Worm (Caenorhabditis elegans) whole organism, L4 larva: ENCODE data around the gene nhr-96.

Experiments
- F10B5.3 ChIP-seq: sonication (generic microtip); optimal IDR thresholded peaks from 2 replicates; lab custom pipeline; 2016; ENCODE audit warnings: mild to moderate bottlenecking, missing genetic modification characterization, missing compliant biosample characterization
- Y5F2A.4 ChIP-seq: fragments of 200-800 bp; sonication (Bioruptor generic); optimal IDR thresholded peaks from 2 replicates; lab custom pipeline; 2018; ENCODE audit warnings: mild to moderate bottlenecking, missing genetic modification characterization, missing compliant biosample characterization
- ZK337.2 ChIP-seq: fragments of 200-800 bp; sonication (Bioruptor generic); IDR thresholded peaks from 2 replicates; pipeline ENCODE4 v1.3.6; 2022; ENCODE audit warnings: missing genetic modification reagents, missing genetic modification characterization, missing compliant biosample characterization
- aha-1 ChIP-seq: fragments of 150-350 bp; peaks from one replicate; lab custom pipeline; 2014; ENCODE audit warnings: missing biosample characterization, missing genetic modification characterization
- ceh-20 ChIP-seq: fragments of 200-800 bp; sonication (Bioruptor generic); IDR thresholded peaks from 2 replicates; pipeline ENCODE4 v1.3.6; 2022; ENCODE audit warnings: missing genetic modification reagents, missing genetic modification characterization, missing compliant biosample characterization
- ceh-32 ChIP-seq: sonication (generic microtip); optimal IDR thresholded peaks from 2 replicates; lab custom pipeline; 2016; ENCODE audit warnings: mild to moderate bottlenecking, missing genetic modification characterization, missing compliant biosample characterization; ENCODE audit not compliant: poor library complexity
- ceh-44 ChIP-seq: fragments of 200-800 bp; sonication (Bioruptor generic); IDR thresholded peaks from 2 replicates; pipeline ENCODE4 v1.3.6; 2022; ENCODE audit warnings: missing genetic modification reagents, missing genetic modification characterization, missing compliant biosample characterization
- ceh-62 ChIP-seq: sonication (generic microtip); optimal IDR thresholded peaks from 2 replicates; lab custom pipeline; 2017; ENCODE audit warnings: missing biosample characterization, missing genetic modification characterization
- ceh-82 ChIP-seq: sonication (generic microtip); optimal IDR thresholded peaks from 2 replicates; lab custom pipeline; 2017; ENCODE audit warnings: missing biosample characterization, missing genetic modification characterization
- ces-1 ChIP-seq: fragments of 150-350 bp; sonication (generic microtip); optimal IDR thresholded peaks from 4 replicates; lab custom pipeline; 2014; ENCODE audit warnings: missing biosample characterization, missing genetic modification reagents, missing genetic modification characterization
- daf-12 ChIP-seq: fragments of 150-350 bp; optimal IDR thresholded peaks from 2 replicates; lab custom pipeline; 2014; ENCODE audit warnings: missing biosample characterization, missing genetic modification reagents, missing genetic modification characterization
- daf-16 ChIP-seq, 3 experiments: sonication (generic microtip); optimal IDR thresholded peaks; 2 replicates each; lab custom pipeline; 2016 to 2017; ENCODE audit warnings: missing genetic modification characterization in 3 of 3, missing genetic modification reagents in 3 of 3, mild to moderate bottlenecking in 2 of 3, missing compliant biosample characterization in 2 of 3, missing biosample characterization in 1 of 3, moderate library complexity in 1 of 3
- dmd-6 ChIP-seq: fragments of 200-800 bp; sonication (Bioruptor generic); IDR thresholded peaks from 2 replicates; pipeline ENCODE4 v1.3.6; 2022; ENCODE audit warnings: missing genetic modification reagents, missing genetic modification characterization, missing compliant biosample characterization
- dpl-1 ChIP-seq: fragments of 150-350 bp; optimal IDR thresholded peaks from 2 replicates; lab custom pipeline; 2014; ENCODE audit warnings: missing biosample characterization, missing genetic modification reagents, missing genetic modification characterization
- dve-1 ChIP-seq: sonication (generic microtip); optimal IDR thresholded peaks from 2 replicates; lab custom pipeline; 2017; ENCODE audit warnings: antibody characterized with exemption, mild to moderate bottlenecking, missing genetic modification characterization, missing compliant biosample characterization; ENCODE audit not compliant: insufficient read depth
- egl-27 ChIP-seq: sonication (generic microtip); optimal IDR thresholded peaks from 3 replicates; lab custom pipeline; 2017; ENCODE audit warnings: missing biosample characterization, missing genetic modification reagents, missing genetic modification characterization
- fkh-10 ChIP-seq: fragments of 150-350 bp; optimal IDR thresholded peaks from 2 replicates; lab custom pipeline; 2014; ENCODE audit warnings: missing biosample characterization, missing genetic modification reagents, missing genetic modification characterization
- gei-8 ChIP-seq: fragments of 200-800 bp; sonication (Bioruptor generic); optimal IDR thresholded peaks from 2 replicates; lab custom pipeline; 2018; ENCODE audit warnings: mild to moderate bottlenecking, missing genetic modification characterization, missing compliant biosample characterization
- hif-1 ChIP-seq, 2 experiments: sonication (generic microtip); optimal IDR thresholded peaks; 2 replicates each; lab custom pipeline; 2016 to 2017; ENCODE audit warnings: missing compliant biosample characterization in 2 of 2, missing genetic modification characterization in 2 of 2, missing genetic modification reagents in 2 of 2, missing genotype in 2 of 2, mild to moderate bottlenecking in 1 of 2
- hlh-11 ChIP-seq: fragments of 200-800 bp; sonication (Bioruptor generic); optimal IDR thresholded peaks from 2 replicates; lab custom pipeline; 2018; ENCODE audit warnings: mild to moderate bottlenecking, missing genetic modification characterization, missing compliant biosample characterization
- hlh-30 ChIP-seq: sonication (generic microtip); optimal IDR thresholded peaks from 2 replicates; lab custom pipeline; 2017; ENCODE audit warnings: antibody characterized with exemption, mild to moderate bottlenecking, missing genetic modification characterization, missing compliant biosample characterization; ENCODE audit not compliant: insufficient read depth
- jun-1 ChIP-seq: fragments of 150-350 bp; optimal IDR thresholded peaks from 2 replicates; lab custom pipeline; 2014; ENCODE audit warnings: missing biosample characterization, missing genetic modification reagents, missing genetic modification characterization
- lin-1 ChIP-seq: fragments of 200-800 bp; sonication (Bioruptor generic); IDR thresholded peaks from 2 replicates; pipeline ENCODE4 v1.3.6; 2022; ENCODE audit warnings: missing genetic modification reagents, missing genetic modification characterization, missing compliant biosample characterization
- lin-13 ChIP-seq: fragments of 150-350 bp; optimal IDR thresholded peaks from 2 replicates; lab custom pipeline; 2014; ENCODE audit warnings: missing biosample characterization, missing genetic modification reagents, missing genetic modification characterization
- lin-38 ChIP-seq: fragments of 200-800 bp; sonication (Bioruptor generic); IDR thresholded peaks from 2 replicates; pipeline ENCODE4 v1.3.6; 2022; ENCODE audit warnings: missing genetic modification reagents, missing genetic modification characterization, missing compliant biosample characterization
- lin-39 ChIP-seq: fragments of 150-350 bp; optimal IDR thresholded peaks from 2 replicates; lab custom pipeline; 2014; ENCODE audit warnings: missing biosample characterization, missing genetic modification reagents, missing genetic modification characterization
- lir-3 ChIP-seq: sonication (generic microtip); optimal IDR thresholded peaks from 2 replicates; lab custom pipeline; 2016; ENCODE audit warnings: mild to moderate bottlenecking, missing genetic modification characterization, missing compliant biosample characterization
- mdl-1 ChIP-seq, 2 experiments: fragments of 150-350 bp in 1 of 2; sonication (generic microtip) in 1 of 2; optimal IDR thresholded peaks; 2 replicates each; lab custom pipeline; 2014 to 2017; ENCODE audit warnings: missing biosample characterization in 2 of 2, missing genetic modification characterization in 2 of 2
- mep-1 ChIP-seq: fragments of 150-350 bp; sonication (generic microtip); optimal IDR thresholded peaks from 3 replicates; lab custom pipeline; 2014; ENCODE audit warnings: missing biosample characterization, missing genetic modification characterization
- mes-2 ChIP-seq: sonication (generic microtip); optimal IDR thresholded peaks from 2 replicates; lab custom pipeline; 2016; ENCODE audit warnings: missing genotype, mild to moderate bottlenecking, missing genetic modification characterization, missing compliant biosample characterization; ENCODE audit not compliant: poor library complexity, severe bottlenecking
- mxl-3 ChIP-seq: fragments of 200-800 bp; sonication (Bioruptor generic); optimal IDR thresholded peaks from 2 replicates; lab custom pipeline; 2018; ENCODE audit warnings: mild to moderate bottlenecking, missing genetic modification characterization, missing compliant biosample characterization
- nhr-102 ChIP-seq: sonication (generic microtip); optimal IDR thresholded peaks from 2 replicates; lab custom pipeline; 2016; ENCODE audit warnings: mild to moderate bottlenecking, missing genetic modification characterization, moderate library complexity, missing compliant biosample characterization
- nhr-11 ChIP-seq: fragments of 150-350 bp; optimal IDR thresholded peaks from 2 replicates; lab custom pipeline; 2014; ENCODE audit warnings: missing biosample characterization, missing genetic modification characterization
- nhr-111 ChIP-seq: fragments of 200-800 bp; sonication (Bioruptor generic); optimal IDR thresholded peaks from 2 replicates; lab custom pipeline; 2018; ENCODE audit warnings: mild to moderate bottlenecking, missing genetic modification characterization, missing compliant biosample characterization
- nhr-237 ChIP-seq: sonication (generic microtip); optimal IDR thresholded peaks from 2 replicates; lab custom pipeline; 2017; ENCODE audit warnings: missing biosample characterization, missing genetic modification characterization
- nhr-25 ChIP-seq: sonication (generic microtip); optimal IDR thresholded peaks from 2 replicates; lab custom pipeline; 2017; ENCODE audit warnings: missing genetic modification characterization, mild to moderate bottlenecking, missing compliant biosample characterization, antibody characterized with exemption, moderate library complexity, borderline replicate concordance; ENCODE audit not compliant: insufficient read depth
- nhr-28 ChIP-seq: fragments of 150-350 bp; optimal IDR thresholded peaks from 2 replicates; lab custom pipeline; 2014; ENCODE audit warnings: missing biosample characterization, missing genetic modification characterization
- nhr-42 ChIP-seq: fragments of 200-800 bp; sonication (Bioruptor generic); IDR thresholded peaks from 2 replicates; pipeline ENCODE4 v1.3.6; 2022; ENCODE audit warnings: missing genetic modification characterization, missing compliant biosample characterization
- nhr-48 ChIP-seq: sonication (generic microtip); optimal IDR thresholded peaks from 2 replicates; lab custom pipeline; 2016; ENCODE audit warnings: mild to moderate bottlenecking, missing genetic modification characterization, missing compliant biosample characterization
- nhr-77 ChIP-seq: fragments of 150-350 bp; optimal IDR thresholded peaks from 2 replicates; lab custom pipeline; 2014; ENCODE audit warnings: missing biosample characterization, missing genetic modification characterization
- pha-4 ChIP-seq, 2 experiments: fragments of 150-350 bp in 1 of 2; fragments of 200-800 bp in 1 of 2; sonication (Bioruptor generic) in 1 of 2; IDR thresholded peaks in 1 of 2; optimal IDR thresholded peaks in 1 of 2; 2 replicates each; pipeline versions ENCODE4 v1.3.6 to Lab custom; 2014 to 2022; ENCODE audit warnings: missing genetic modification characterization in 2 of 2, missing genetic modification reagents in 2 of 2, missing biosample characterization in 1 of 2, missing compliant biosample characterization in 1 of 2
- php-3 ChIP-seq: fragments of 200-800 bp; sonication (Bioruptor generic); IDR thresholded peaks from 2 replicates; pipeline ENCODE4 v1.3.6; 2022; ENCODE audit warnings: missing genetic modification reagents, missing genetic modification characterization, missing compliant biosample characterization
- pqm-1 ChIP-seq: sonication (generic microtip); optimal IDR thresholded peaks from 2 replicates; lab custom pipeline; 2017; ENCODE audit warnings: missing biosample characterization, missing genetic modification characterization
- rbr-2 ChIP-seq: sonication (generic microtip); optimal IDR thresholded peaks from 2 replicates; lab custom pipeline; 2016; ENCODE audit warnings: missing genotype, missing genetic modification characterization, missing compliant biosample characterization
- tra-1 ChIP-seq: fragments of 200-800 bp; sonication (Bioruptor generic); IDR thresholded peaks from 2 replicates; pipeline ENCODE4 v1.3.6; 2022; ENCODE audit warnings: missing genetic modification reagents, missing genetic modification characterization, missing compliant biosample characterization
- unc-62 ChIP-seq, 3 experiments: fragments of 150-350 bp in 1 of 3; sonication (generic microtip); optimal IDR thresholded peaks in 2 of 3; peaks in 1 of 3; 1 replicate in 1 of 3; 2 replicates in 2 of 3; lab custom pipeline; 2014 to 2017; ENCODE audit warnings: missing biosample characterization in 3 of 3, missing genetic modification characterization in 3 of 3, missing genetic modification reagents in 3 of 3, missing genotype in 1 of 3
- zfp-2 ChIP-seq: sonication (generic microtip); optimal IDR thresholded peaks from 2 replicates; lab custom pipeline; 2016; ENCODE audit warnings: mild to moderate bottlenecking, missing genetic modification characterization, missing compliant biosample characterization
- zfp-3 ChIP-seq: fragments of 200-800 bp; sonication (Bioruptor generic); conservative IDR thresholded peaks from 2 replicates; pipeline ENCODE4 v1.3.6; 2022; ENCODE audit warnings: missing genetic modification reagents, missing genetic modification characterization, missing compliant biosample characterization
- zip-11 ChIP-seq: fragments of 200-800 bp; sonication (Bioruptor generic); IDR thresholded peaks from 2 replicates; pipeline ENCODE4 v1.3.6; 2022; ENCODE audit warnings: missing genetic modification characterization, missing compliant biosample characterization

Gene nhr-96

ce11 chrV:2250126-2250590 is 16.9 kb downstream of the nhr-96 start, which contains the start of gene cyp-33C7:
cyp-33C7 (plus strand) TSS chrV:2250540.
- TF ChIP-seq nhr-102 (tag; lab: Kevin White, UChicago) (peak; percentile 82), pha-4 (GFP tag; IDR thresholded peaks at IDR 0.05; lab: Robert Waterston, UW) (no peak), pha-4 (tag; optimal IDR thresholded peaks at IDR 0.05; lab: Kevin White, UChicago) (no peak), tra-1 (GFP tag; lab: Robert Waterston, UW) (0 out of 2 replicates have a peak, but pooled peaks have one; percentile 39), dve-1 (tag; lab: Kevin White, UChicago) (peak; percentile 87), ceh-62 (tag; lab: Kevin White, UChicago) (no peak), aha-1 (tag; lab: Kevin White, UChicago) (peak; percentile 45), zfp-2 (tag; lab: Kevin White, UChicago) (no peak), lir-3 (tag; lab: Kevin White, UChicago) (no peak), nhr-48 (tag; lab: Kevin White, UChicago) (peak; percentile 29), mdl-1 (tag; optimal IDR thresholded peaks at IDR 0.05; lab: Kevin White, UChicago) (peak in 1 of 2 experiments; percentile 68), nhr-111 (GFP tag; lab: Kevin White, UChicago) (no peak), rbr-2 (tag; lab: Kevin White, UChicago) (no peak), nhr-11 (tag; lab: Kevin White, UChicago) (no peak), fkh-10 (no peak), ceh-44 (no peak), pqm-1 (tag; lab: Kevin White, UChicago) (peak; percentile 65), ZK337.2 (no peak), daf-16 (GFP tag; optimal IDR thresholded peaks at IDR 0.05; lab: Kevin White, UChicago) (peak in 1 of 2 experiments; percentile 43), daf-16 (tag; optimal IDR thresholded peaks at IDR 0.05; lab: Kevin White, UChicago) (peak; percentile 98), egl-27 (tag; lab: Kevin White, UChicago) (no peak), zip-11 (GFP tag; lab: Robert Waterston, UW) (no peak), lin-13 (GFP tag; lab: Kevin White, UChicago) (no peak), daf-12 (tag; lab: Kevin White, UChicago) (no peak), jun-1 (no peak), ces-1 (GFP tag; lab: Kevin White, UChicago) (no peak), ceh-82 (tag; lab: Kevin White, UChicago) (no peak), nhr-237 (no peak), lin-39 (no peak), ceh-32 (no peak), hlh-30 (peak; percentile 90), hlh-11 (peak; percentile 85), ceh-20 (GFP tag; lab: Robert Waterston, UW) (no peak), nhr-28 (tag; lab: Kevin White, UChicago) (peak; percentile 98), lin-38 (GFP tag; lab: Robert Waterston, UW) (no peak), mep-1 (tag; lab: Kevin White, UChicago) (peak; percentile 64), dmd-6 (GFP tag; lab: Robert Waterston, UW) (peak; percentile 85), F10B5.3 (no peak), nhr-25 (tag; lab: Kevin White, UChicago) (no peak), dpl-1 (GFP tag; lab: Kevin White, UChicago) (peak; percentile 15), hif-1 (tag; optimal IDR thresholded peaks at IDR 0.05; lab: Kevin White, UChicago) (peak in 1 of 2 experiments; percentile 1), lin-1 (GFP tag; lab: Robert Waterston, UW) (0 out of 2 replicates have a peak, but pooled peaks have one; percentile 36), zfp-3 (GFP tag; lab: Robert Waterston, UW) (no peak), unc-62 (GFP tag; optimal IDR thresholded peaks at IDR 0.05 in 1 of 2; lab: Kevin White, UChicago) (peak in 1 of 2 experiments; percentile 48), unc-62 (tag; optimal IDR thresholded peaks at IDR 0.05; lab: Kevin White, UChicago) (no peak), nhr-77 (tag; lab: Kevin White, UChicago) (peak; percentile 89), mxl-3 (no peak), mes-2 (peak; percentile 44), nhr-42 (no peak), php-3 (GFP tag; lab: Robert Waterston, UW) (no peak), Y5F2A.4 (no peak), gei-8 (GFP tag; lab: Kevin White, UChicago) (no peak)
